Worm (Caenorhabditis elegans) whole organism, L1 larva: ENCODE results near the gene toh-1.
A peak's percentile ranks its signal among the peaks of the same experiment; 100 is the strongest.

Source experiments
- C16A3.4 ChIP-seq: fragments of 150-350 bp; optimal IDR thresholded peaks from 2 replicates; lab custom pipeline; 2014; ENCODE audit warnings: missing biosample characterization, missing genetic modification characterization
- C34B4.2 ChIP-seq: sonication (generic microtip); optimal IDR thresholded peaks from 2 replicates; lab custom pipeline; 2017; ENCODE audit warnings: mild to moderate bottlenecking, missing genetic modification characterization, missing compliant biosample characterization
- alr-1 ChIP-seq: fragments of 200-800 bp; sonication (Bioruptor generic); optimal IDR thresholded peaks from 2 replicates; lab custom pipeline; 2018; ENCODE audit warnings: borderline replicate concordance, mild to moderate bottlenecking, missing genetic modification characterization, missing compliant biosample characterization
- blmp-1 ChIP-seq: fragments of 150-350 bp; optimal IDR thresholded peaks from 2 replicates; lab custom pipeline; 2014; ENCODE audit warnings: missing biosample characterization, missing genetic modification characterization
- ceh-8 ChIP-seq: fragments of 200-800 bp; sonication (Bioruptor generic); optimal IDR thresholded peaks from 2 replicates; lab custom pipeline; 2018; ENCODE audit warnings: mild to moderate bottlenecking, missing genetic modification characterization, moderate library complexity, missing compliant biosample characterization
- ceh-88 ChIP-seq: fragments of 200-800 bp; sonication (Bioruptor generic); IDR thresholded peaks from 2 replicates; pipeline ENCODE4 v1.3.6; 2022; ENCODE audit warnings: missing genetic modification characterization, missing compliant biosample characterization
- ceh-90 ChIP-seq: sonication (generic microtip); optimal IDR thresholded peaks from 2 replicates; lab custom pipeline; 2016; ENCODE audit warnings: missing genetic modification characterization, missing compliant biosample characterization
- ces-1 ChIP-seq: fragments of 150-350 bp; optimal IDR thresholded peaks from 2 replicates; lab custom pipeline; 2014; ENCODE audit warnings: missing biosample characterization, missing genetic modification reagents, missing genetic modification characterization
- dpl-1 ChIP-seq, 3 experiments: fragments of 150-350 bp in 2 of 3; sonication (generic microtip) in 1 of 3; optimal IDR thresholded peaks; 2 replicates each; lab custom pipeline; 2014 to 2017; ENCODE audit warnings: missing biosample characterization in 3 of 3, missing genetic modification characterization in 3 of 3, missing genetic modification reagents in 3 of 3
- dsc-1 ChIP-seq: sonication (generic microtip); optimal IDR thresholded peaks from 2 replicates; lab custom pipeline; 2016; ENCODE audit warnings: mild to moderate bottlenecking, missing genetic modification characterization, missing compliant biosample characterization
- efl-3 ChIP-seq: fragments of 200-800 bp; sonication (Bioruptor generic); optimal IDR thresholded peaks from 2 replicates; lab custom pipeline; 2018; ENCODE audit warnings: mild to moderate bottlenecking, missing genetic modification characterization, missing compliant biosample characterization
- egl-27 ChIP-seq, 2 experiments: fragments of 150-350 bp in 1 of 2; sonication (generic microtip); optimal IDR thresholded peaks; 3 replicates each; lab custom pipeline; 2017 to 2018; ENCODE audit warnings: missing biosample characterization in 2 of 2, missing genetic modification characterization in 2 of 2, missing genetic modification reagents in 2 of 2
- elt-2 ChIP-seq: sonication (generic microtip); optimal IDR thresholded peaks from 2 replicates; lab custom pipeline; 2016; ENCODE audit warnings: missing genetic modification characterization, mild to moderate bottlenecking, inconsistent platforms, missing compliant biosample characterization, missing genetic modification reagents
- elt-3 ChIP-seq, 6 experiments: fragments of 150-350 bp in 1 of 6; sonication (generic microtip); optimal IDR thresholded peaks; 2 replicates each; lab custom pipeline; 2017 to 2018; ENCODE audit warnings: missing biosample characterization in 6 of 6, missing genetic modification characterization in 6 of 6, inconsistent platforms in 1 of 6
- ets-5 ChIP-seq: fragments of 200-800 bp; sonication (Bioruptor generic); IDR thresholded peaks from 2 replicates; pipeline ENCODE4 v1.3.6; 2022; ENCODE audit warnings: missing genetic modification characterization, missing compliant biosample characterization
- fkh-10 ChIP-seq: sonication (generic microtip); optimal IDR thresholded peaks from 2 replicates; lab custom pipeline; 2017; ENCODE audit warnings: missing biosample characterization, missing genetic modification reagents, missing genetic modification characterization
- fkh-8 ChIP-seq: sonication (generic microtip); optimal IDR thresholded peaks from 2 replicates; lab custom pipeline; 2016; ENCODE audit warnings: mild to moderate bottlenecking, missing genetic modification characterization, missing compliant biosample characterization
- fos-1 ChIP-seq: fragments of 150-350 bp; optimal IDR thresholded peaks from 2 replicates; lab custom pipeline; 2014; ENCODE audit warnings: missing biosample characterization, missing genetic modification characterization
- grh-1 ChIP-seq: fragments of 200-800 bp; sonication (Bioruptor generic); IDR thresholded peaks from 2 replicates; pipeline ENCODE4 v1.3.6; 2022; ENCODE audit warnings: missing genetic modification reagents, missing genetic modification characterization, missing compliant biosample characterization
- hlh-4 ChIP-seq: sonication (generic microtip); optimal IDR thresholded peaks from 2 replicates; lab custom pipeline; 2016; ENCODE audit warnings: mild to moderate bottlenecking, missing genetic modification characterization, missing compliant biosample characterization
- hpl-2 ChIP-seq: fragments of 150-350 bp; optimal IDR thresholded peaks from 2 replicates; lab custom pipeline; 2014; ENCODE audit warnings: missing biosample characterization, missing genetic modification reagents, missing genetic modification characterization
- jun-1 ChIP-seq: fragments of 150-350 bp; optimal IDR thresholded peaks from 2 replicates; lab custom pipeline; 2014; ENCODE audit warnings: missing biosample characterization, missing genetic modification reagents, missing genetic modification characterization
- lin-13 ChIP-seq: fragments of 150-350 bp; optimal IDR thresholded peaks from 2 replicates; lab custom pipeline; 2014; ENCODE audit warnings: missing biosample characterization, missing genetic modification reagents, missing genetic modification characterization
- lin-15B ChIP-seq: fragments of 150-350 bp; sonication (generic microtip); optimal IDR thresholded peaks from 3 replicates; lab custom pipeline; 2014; ENCODE audit warnings: missing biosample characterization, missing genetic modification characterization
- lin-39 ChIP-seq: fragments of 150-350 bp; optimal IDR thresholded peaks from 2 replicates; lab custom pipeline; 2014; ENCODE audit warnings: missing biosample characterization, missing genetic modification reagents, missing genetic modification characterization
- lir-3 ChIP-seq: sonication (generic microtip); optimal IDR thresholded peaks from 2 replicates; lab custom pipeline; 2016; ENCODE audit warnings: mild to moderate bottlenecking, missing genetic modification characterization, moderate library complexity, missing compliant biosample characterization; ENCODE audit not compliant: poor library complexity
- lsy-2 ChIP-seq, 2 experiments: fragments of 150-350 bp; optimal IDR thresholded peaks; 2 replicates each; lab custom pipeline; 2014; ENCODE audit warnings: missing biosample characterization in 2 of 2, missing genetic modification characterization in 2 of 2
- mab-9 ChIP-seq: fragments of 200-800 bp; sonication (Bioruptor generic); IDR thresholded peaks from 2 replicates; pipeline ENCODE4 v1.3.6; 2022; ENCODE audit warnings: missing genetic modification reagents, missing genetic modification characterization, missing compliant biosample characterization
- mdl-1 ChIP-seq, 2 experiments: fragments of 150-350 bp; optimal IDR thresholded peaks; 2 replicates each; lab custom pipeline; 2014 to 2017; ENCODE audit warnings: missing biosample characterization in 2 of 2, missing genetic modification characterization in 2 of 2, inconsistent platforms in 1 of 2
- mef-2 ChIP-seq: fragments of 150-350 bp; optimal IDR thresholded peaks from 2 replicates; lab custom pipeline; 2014; ENCODE audit warnings: missing biosample characterization, missing genetic modification characterization
- nhr-12 ChIP-seq: sonication (generic microtip); optimal IDR thresholded peaks from 2 replicates; lab custom pipeline; 2017; ENCODE audit warnings: missing biosample characterization, missing genetic modification characterization
- nhr-20 ChIP-seq: sonication (generic microtip); optimal IDR thresholded peaks from 2 replicates; lab custom pipeline; 2016; ENCODE audit warnings: mild to moderate bottlenecking, missing genetic modification characterization, missing compliant biosample characterization
- nhr-71 ChIP-seq: sonication (generic microtip); optimal IDR thresholded peaks from 2 replicates; lab custom pipeline; 2016; ENCODE audit warnings: mild to moderate bottlenecking, missing genetic modification characterization, moderate library complexity, missing compliant biosample characterization
- nhr-76 ChIP-seq: sonication (generic microtip); optimal IDR thresholded peaks from 2 replicates; lab custom pipeline; 2017; ENCODE audit warnings: missing biosample characterization, missing genetic modification characterization
- nhr-77 ChIP-seq: fragments of 150-350 bp; optimal IDR thresholded peaks from 2 replicates; lab custom pipeline; 2014; ENCODE audit warnings: missing biosample characterization, missing genetic modification characterization
- nhr-84 ChIP-seq: sonication (generic microtip); optimal IDR thresholded peaks from 2 replicates; lab custom pipeline; 2017; ENCODE audit warnings: missing biosample characterization, missing genetic modification characterization
- nhr-90 ChIP-seq: sonication (generic microtip); optimal IDR thresholded peaks from 2 replicates; lab custom pipeline; 2016; ENCODE audit warnings: mild to moderate bottlenecking, missing genetic modification characterization, missing compliant biosample characterization; ENCODE audit not compliant: poor library complexity
- pax-3 ChIP-seq: fragments of 200-800 bp; sonication (Bioruptor generic); optimal IDR thresholded peaks from 2 replicates; lab custom pipeline; 2018; ENCODE audit warnings: mild to moderate bottlenecking, missing genetic modification characterization, moderate library complexity, missing compliant biosample characterization
- pqm-1 ChIP-seq: sonication (generic microtip); optimal IDR thresholded peaks from 3 replicates; lab custom pipeline; 2017; ENCODE audit warnings: missing biosample characterization, missing genetic modification characterization
- snpc-4 ChIP-seq: fragments of 150-350 bp; optimal IDR thresholded peaks from 2 replicates; lab custom pipeline; 2014; ENCODE audit warnings: missing biosample characterization, missing genetic modification characterization
- sptf-1 ChIP-seq: fragments of 150-350 bp; optimal IDR thresholded peaks from 2 replicates; lab custom pipeline; 2014; ENCODE audit warnings: missing biosample characterization, missing genetic modification characterization
- sup-37 ChIP-seq: fragments of 200-800 bp; sonication (Bioruptor generic); optimal IDR thresholded peaks from 2 replicates; lab custom pipeline; 2018; ENCODE audit warnings: mild to moderate bottlenecking, missing genetic modification characterization, missing compliant biosample characterization
- tlp-1 ChIP-seq: fragments of 150-350 bp; optimal IDR thresholded peaks from 2 replicates; lab custom pipeline; 2014; ENCODE audit warnings: missing biosample characterization, missing genetic modification characterization
- unc-130 ChIP-seq: fragments of 150-350 bp; optimal IDR thresholded peaks from 2 replicates; lab custom pipeline; 2017; ENCODE audit warnings: missing biosample characterization, missing genetic modification characterization, inconsistent platforms
- unc-30 ChIP-seq: sonication (generic microtip); optimal IDR thresholded peaks from 2 replicates; lab custom pipeline; 2017; ENCODE audit warnings: missing biosample characterization, missing genetic modification characterization
- unc-62 ChIP-seq: fragments of 150-350 bp; optimal IDR thresholded peaks from 2 replicates; lab custom pipeline; 2014; ENCODE audit warnings: missing biosample characterization, missing genetic modification reagents, missing genetic modification characterization
- unc-86 ChIP-seq: sonication (generic microtip); optimal IDR thresholded peaks from 2 replicates; lab custom pipeline; 2016; ENCODE audit warnings: missing genetic modification characterization, missing compliant biosample characterization
- xbp-1 ChIP-seq: sonication (generic microtip); optimal IDR thresholded peaks from 2 replicates; lab custom pipeline; 2016; ENCODE audit warnings: missing genetic modification characterization, missing compliant biosample characterization
- zip-4 ChIP-seq: fragments of 200-800 bp; sonication (Bioruptor generic); optimal IDR thresholded peaks from 2 replicates; lab custom pipeline; 2018; ENCODE audit warnings: mild to moderate bottlenecking, missing genetic modification characterization, moderate library complexity, missing compliant biosample characterization

The toh-1 gene

ce11 chrIII:3801379-3801894 is 7.4 kb downstream of the toh-1 start (continued):
- TF ChIP-seq ceh-90 (tag; lab: Kevin White, UChicago), result no peak
- TF ChIP-seq zip-4 (GFP tag; lab: Kevin White, UChicago), result peak; percentile 73
- TF ChIP-seq mef-2, result peak; percentile 90
- TF ChIP-seq lin-13 (GFP tag; lab: Kevin White, UChicago), result peak; percentile 97
- no peak for TF ChIP-seq sptf-1 (tag; lab: Kevin White, UChicago)
- TF ChIP-seq unc-86 (tag; lab: Kevin White, UChicago), result peak; percentile 97
- no peak for TF ChIP-seq hlh-4
- peak; percentile 62 for TF ChIP-seq elt-2 (tag; lab: Kevin White, UChicago)
- peak; percentile 94 for TF ChIP-seq jun-1 (tag; lab: Kevin White, UChicago)
- TF ChIP-seq lsy-2 (tag; optimal IDR thresholded peaks at IDR 0.05; lab: Kevin White, UChicago), result peak; percentile 94 to 96
- TF ChIP-seq egl-27 (tag; optimal IDR thresholded peaks at IDR 0.05; lab: Kevin White, UChicago), result peak; percentile 93 to 96
- TF ChIP-seq nhr-90, result peak; percentile 89
- TF ChIP-seq nhr-12, result peak; percentile 45
- peak; percentile 98 for TF ChIP-seq nhr-20 (tag; lab: Kevin White, UChicago)
- peak; percentile 99 for TF ChIP-seq nhr-71
- peak; percentile 57 for TF ChIP-seq pqm-1 (tag; lab: Kevin White, UChicago)
- TF ChIP-seq ceh-8 (GFP tag; lab: Kevin White, UChicago), result peak; percentile 89
- no peak for TF ChIP-seq ets-5 (GFP tag; lab: Robert Waterston, UW)
- peak; percentile 91 for TF ChIP-seq unc-130 (tag; lab: Kevin White, UChicago)
- TF ChIP-seq fos-1 (tag; lab: Kevin White, UChicago), result peak; percentile 96
- peak; percentile 98 for TF ChIP-seq fkh-10 (GFP tag; lab: Kevin White, UChicago)
- no peak for TF ChIP-seq tlp-1
- no peak for TF ChIP-seq efl-3 (GFP tag; lab: Kevin White, UChicago)
- TF ChIP-seq mdl-1 (tag; optimal IDR thresholded peaks at IDR 0.05; lab: Kevin White, UChicago), result peak; percentile 96 to 100
- TF ChIP-seq alr-1, result no peak
- peak; percentile 78 for TF ChIP-seq snpc-4 (tag; lab: Kevin White, UChicago)
- TF ChIP-seq lir-3, result peak; percentile 90
- TF ChIP-seq nhr-77 (tag; lab: Kevin White, UChicago), result peak; percentile 97
- peak; percentile 89 for TF ChIP-seq blmp-1 (tag; lab: Kevin White, UChicago)
- TF ChIP-seq ces-1 (GFP tag; lab: Kevin White, UChicago), result no peak
- no peak for TF ChIP-seq unc-62 (GFP tag; lab: Kevin White, UChicago)
- TF ChIP-seq grh-1 (GFP tag; lab: Robert Waterston, UW), result peak; percentile 90
- peak; percentile 91 for TF ChIP-seq C16A3.4 (tag; lab: Kevin White, UChicago)
- no peak for TF ChIP-seq unc-30 (tag; lab: Kevin White, UChicago)
- TF ChIP-seq hpl-2, result peak; percentile 87
- TF ChIP-seq sup-37 (GFP tag; lab: Kevin White, UChicago), result peak; percentile 79
- peak; percentile 77 for TF ChIP-seq lin-39 (tag; lab: Kevin White, UChicago)
- TF ChIP-seq pax-3 (tag; lab: Kevin White, UChicago), result peak; percentile 93
- no peak for TF ChIP-seq C34B4.2 (tag; lab: Kevin White, UChicago)
- TF ChIP-seq dpl-1 (GFP tag; optimal IDR thresholded peaks at IDR 0.05; lab: Kevin White, UChicago), result peak; percentile 71 to 75 (median 74)
- peak; percentile 82 for TF ChIP-seq mab-9 (GFP tag; lab: Robert Waterston, UW)
- peak; percentile 83 for TF ChIP-seq ceh-88
- peak in 5 of 6 experiments; percentile 59 to 91 (median 81) for TF ChIP-seq elt-3 (tag; optimal IDR thresholded peaks at IDR 0.05; lab: Kevin White, UChicago)
- TF ChIP-seq nhr-76, result no peak
- TF ChIP-seq fkh-8, result peak; percentile 98
- TF ChIP-seq dsc-1 (tag; lab: Kevin White, UChicago), result peak; percentile 90
- no peak for TF ChIP-seq nhr-84 (tag; lab: Kevin White, UChicago)
- TF ChIP-seq xbp-1 (tag; lab: Kevin White, UChicago), result peak; percentile 92
- peak; percentile 43 for TF ChIP-seq lin-15B (tag; lab: Kevin White, UChicago)
